Worm (Caenorhabditis elegans) whole organism, midembryonic: ENCODE measurements around the gene aexr-3.

Experiments used
- T22C8.4 ChIP-seq: fragments of 200-800 bp; sonication (Bioruptor generic); IDR thresholded peaks from 2 replicates; pipeline ENCODE4 v1.3.6; 2022; ENCODE audit warnings: missing genetic modification characterization, missing compliant biosample characterization
- flt-1 ChIP-seq: fragments of 200-800 bp; sonication (Bioruptor generic); IDR thresholded peaks from 2 replicates; pipeline ENCODE4 v1.3.6; 2022; ENCODE audit warnings: missing genetic modification characterization, missing compliant biosample characterization
- ref-1 ChIP-seq: fragments of 200-800 bp; sonication (Bioruptor generic); conservative IDR thresholded peaks from 2 replicates; pipeline ENCODE4 v1.3.6; 2022; ENCODE audit warnings: missing genetic modification reagents, missing genetic modification characterization, missing compliant biosample characterization
- ztf-23 ChIP-seq: fragments of 200-800 bp; sonication (Bioruptor generic); IDR thresholded peaks from 2 replicates; pipeline ENCODE4 v1.3.6; 2022; ENCODE audit warnings: missing genetic modification reagents, missing genetic modification characterization, missing compliant biosample characterization

DNA sequence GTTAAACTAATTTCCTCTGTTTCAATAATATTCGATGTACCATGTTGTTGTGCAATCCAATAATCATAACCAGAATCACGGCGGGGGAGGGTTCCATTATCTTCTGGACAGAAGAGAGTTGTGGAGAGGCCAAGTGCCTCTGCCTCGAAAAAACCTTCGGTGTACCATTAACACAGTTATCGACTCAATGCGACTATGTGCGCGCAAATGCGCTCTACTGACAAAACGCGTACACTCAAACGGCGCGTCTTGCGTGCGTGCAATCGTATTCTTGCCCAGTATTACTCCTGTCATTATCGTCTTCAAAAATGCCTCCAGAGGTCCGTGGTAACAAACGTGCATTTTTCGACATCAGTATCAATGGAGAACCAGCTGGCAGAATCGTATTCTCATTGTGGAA lies 49.9 kb downstream of the aexr-3 start, which contains the start of gene cyn-8:
- TF ChIP-seq ref-1 (GFP tag; lab: Robert Waterston, UW) (no peak), ztf-23 (GFP tag; lab: Robert Waterston, UW) (no peak), T22C8.4 (GFP tag; lab: Robert Waterston, UW) (no peak), flt-1 (no peak)
